Fruit fly (Drosophila melanogaster) whole organism, embryonic: ENCODE measurements around the gene ClC-c.

ENCODE experiments used
- Abd-B ChIP-seq: fragments of 200-800 bp; sonication (Bioruptor generic); optimal IDR thresholded peaks from 2 replicates; lab custom pipeline; 2018; ENCODE audit warnings: missing biosample characterization, mild to moderate bottlenecking, missing genetic modification characterization, moderate library complexity
- BEAF-32 ChIP-seq: fragments of 200-800 bp; sonication (Bioruptor generic); optimal IDR thresholded peaks from 3 replicates; lab custom pipeline; 2017; ENCODE audit warnings: missing biosample characterization, missing genetic modification characterization, mild to moderate bottlenecking, moderate library complexity, missing genetic modification reagents
- CG11695 ChIP-seq: fragments of 200-800 bp; sonication (Bioruptor generic); IDR thresholded peaks from 3 replicates; pipeline ENCODE4 v1.3.6; 2022; ENCODE audit warnings: missing biosample characterization, missing genetic modification characterization
- CG15011 ChIP-seq: fragments of 200-800 bp; sonication (Bioruptor generic); optimal IDR thresholded peaks from 3 replicates; lab custom pipeline; 2018; ENCODE audit warnings: missing biosample characterization, mild to moderate bottlenecking, missing genetic modification characterization
- CG16813 ChIP-seq: fragments of 200-800 bp; sonication (Bioruptor generic); IDR thresholded peaks from 3 replicates; pipeline ENCODE4 v1.3.6; 2022; ENCODE audit warnings: missing biosample characterization, missing genetic modification characterization; ENCODE audit not compliant: partially characterized antibody
- CG16863 ChIP-seq: fragments of 200-800 bp; sonication (Bioruptor generic); optimal IDR thresholded peaks from 3 replicates; lab custom pipeline; 2016; ENCODE audit warnings: missing biosample characterization, missing genetic modification characterization
- CG1832 ChIP-seq: fragments of 200-800 bp; sonication (Bioruptor generic); optimal IDR thresholded peaks from 2 replicates; lab custom pipeline; 2017; ENCODE audit warnings: missing biosample characterization, mild to moderate bottlenecking, missing genetic modification characterization, inconsistent platforms
- CG18599 ChIP-seq: fragments of 200-800 bp; sonication (Bioruptor generic); optimal IDR thresholded peaks from 3 replicates; lab custom pipeline; 2017; ENCODE audit warnings: missing biosample characterization, missing genetic modification characterization, mild to moderate bottlenecking, moderate library complexity, missing genetic modification reagents
- CG2116 ChIP-seq: fragments of 200-800 bp; sonication (Bioruptor generic); optimal IDR thresholded peaks from 3 replicates; lab custom pipeline; 2018; ENCODE audit warnings: missing biosample characterization, mild to moderate bottlenecking, missing genetic modification characterization
- CG30403 ChIP-seq: fragments of 200-800 bp; sonication (Bioruptor generic); optimal IDR thresholded peaks from 3 replicates; lab custom pipeline; 2016; ENCODE audit warnings: missing biosample characterization, missing genetic modification characterization
- CG33557 ChIP-seq: fragments of 200-800 bp; sonication (Bioruptor generic); optimal IDR thresholded peaks from 2 replicates; lab custom pipeline; 2019; ENCODE audit warnings: missing biosample characterization, mild to moderate bottlenecking, missing genetic modification characterization, moderate library complexity
- CG7271 ChIP-seq: fragments of 200-800 bp; sonication (Bioruptor generic); optimal IDR thresholded peaks from 2 replicates; lab custom pipeline; 2018; ENCODE audit warnings: missing biosample characterization, mild to moderate bottlenecking, missing genetic modification characterization, moderate library complexity
- CG7839 ChIP-seq: fragments of 200-800 bp; sonication (Bioruptor generic); optimal IDR thresholded peaks from 3 replicates; lab custom pipeline; 2018; ENCODE audit warnings: missing biosample characterization, mild to moderate bottlenecking, missing genetic modification characterization, moderate library complexity
- CG8290 ChIP-seq, 3 experiments: fragments of 200-800 bp; sonication (Bioruptor generic); optimal IDR thresholded peaks; 2 replicates each; lab custom pipeline; 2016 to 2019; ENCODE audit warnings: missing biosample characterization in 3 of 3, missing genetic modification characterization in 3 of 3, mild to moderate bottlenecking in 2 of 3, moderate library complexity in 1 of 3
- CG8944 ChIP-seq: fragments of 200-800 bp; sonication (Bioruptor generic); optimal IDR thresholded peaks from 3 replicates; lab custom pipeline; 2016; ENCODE audit warnings: missing biosample characterization, missing genetic modification characterization
- CG9215 ChIP-seq: fragments of 200-800 bp; sonication (Bioruptor generic); IDR thresholded peaks from 2 replicates; pipeline ENCODE4 v1.3.6; 2022; ENCODE audit warnings: missing biosample characterization, missing genetic modification characterization
- CG9797 ChIP-seq: fragments of 200-800 bp; sonication (Bioruptor generic); optimal IDR thresholded peaks from 3 replicates; lab custom pipeline; 2018; ENCODE audit warnings: missing biosample characterization, mild to moderate bottlenecking, missing genetic modification characterization
- Dad ChIP-seq: fragments of 200-800 bp; sonication (Bioruptor generic); optimal IDR thresholded peaks from 3 replicates; lab custom pipeline; 2016; ENCODE audit warnings: missing biosample characterization, missing genetic modification characterization
- Fer3 ChIP-seq: fragments of 200-800 bp; sonication (Bioruptor generic); optimal IDR thresholded peaks from 2 replicates; lab custom pipeline; 2018; ENCODE audit warnings: missing biosample characterization, mild to moderate bottlenecking, missing genetic modification characterization, moderate library complexity
- Gug ChIP-seq: fragments of 200-800 bp; sonication (Bioruptor generic); IDR thresholded peaks from 4 replicates; pipeline ENCODE4 v1.3.6; 2022; ENCODE audit warnings: missing biosample characterization, missing genetic modification characterization
- HLH3B ChIP-seq: fragments of 200-800 bp; sonication (Bioruptor generic); IDR thresholded peaks from 2 replicates; pipeline ENCODE4 v1.3.6; 2022; ENCODE audit warnings: missing biosample characterization, missing genetic modification characterization
- Lpt ChIP-seq: fragments of >200 bp; optimal IDR thresholded peaks from 2 replicates; lab custom pipeline; 2018; ENCODE audit warnings: missing biosample characterization, missing genetic modification characterization
- NK7.1 ChIP-seq: fragments of 200-800 bp; sonication (Bioruptor generic); optimal IDR thresholded peaks from 3 replicates; lab custom pipeline; 2016; ENCODE audit warnings: missing biosample characterization, missing genetic modification characterization
- Nf-YC ChIP-seq: fragments of 200-800 bp; optimal IDR thresholded peaks from 3 replicates; lab custom pipeline; 2019; ENCODE audit warnings: missing biosample characterization, mild to moderate bottlenecking, missing genetic modification characterization, moderate library complexity
- Opbp ChIP-seq: fragments of 200-800 bp; sonication (Bioruptor generic); IDR thresholded peaks from 3 replicates; pipeline ENCODE4 v1.3.6; 2022; ENCODE audit warnings: missing biosample characterization, missing genetic modification characterization; ENCODE audit not compliant: partially characterized antibody
- Rfx ChIP-seq: fragments of 200-800 bp; sonication (Bioruptor generic); IDR thresholded peaks from 2 replicates; pipeline ENCODE4 v1.3.6; 2022; ENCODE audit warnings: missing biosample characterization, missing genetic modification characterization
- Sox100B ChIP-seq: fragments of 200-800 bp; sonication (Bioruptor generic); optimal IDR thresholded peaks from 3 replicates; lab custom pipeline; 2018; ENCODE audit warnings: missing biosample characterization, mild to moderate bottlenecking, missing genetic modification characterization
- Tbp ChIP-seq: fragments of >200 bp; optimal IDR thresholded peaks from 2 replicates; lab custom pipeline; 2018; ENCODE audit warnings: missing biosample characterization, missing genetic modification characterization
- ac ChIP-seq: fragments of 200-800 bp; sonication (Bioruptor generic); optimal IDR thresholded peaks from 3 replicates; lab custom pipeline; 2017; ENCODE audit warnings: missing biosample characterization, mild to moderate bottlenecking, missing genetic modification characterization
- corto ChIP-seq: fragments of 200-800 bp; sonication (Bioruptor generic); optimal IDR thresholded peaks from 2 replicates; lab custom pipeline; 2016; ENCODE audit warnings: missing biosample characterization, mild to moderate bottlenecking, missing genetic modification characterization, moderate library complexity
- dmrt11E ChIP-seq: fragments of 200-800 bp; sonication (Bioruptor generic); optimal IDR thresholded peaks from 3 replicates; lab custom pipeline; 2018; ENCODE audit warnings: missing biosample characterization, mild to moderate bottlenecking, missing genetic modification characterization, moderate library complexity
- dmrt99B ChIP-seq: fragments of 200-800 bp; sonication (Bioruptor generic); optimal IDR thresholded peaks from 2 replicates; lab custom pipeline; 2018; ENCODE audit warnings: missing biosample characterization, mild to moderate bottlenecking, missing genetic modification characterization, moderate library complexity
- dpn ChIP-seq, 2 experiments: fragments of 200-800 bp; sonication (Bioruptor generic); optimal IDR thresholded peaks; 3 replicates each; lab custom pipeline; 2016; ENCODE audit warnings: missing biosample characterization in 2 of 2, missing genetic modification characterization in 2 of 2
- exex ChIP-seq: fragments of 200-800 bp; sonication (Bioruptor generic); optimal IDR thresholded peaks from 4 replicates; lab custom pipeline; 2018; ENCODE audit warnings: missing biosample characterization, mild to moderate bottlenecking, missing genetic modification characterization, moderate library complexity
- fd96Cb ChIP-seq: fragments of 200-800 bp; sonication (Bioruptor generic); optimal IDR thresholded peaks from 2 replicates; lab custom pipeline; 2018; ENCODE audit warnings: missing biosample characterization, mild to moderate bottlenecking, missing genetic modification characterization, moderate library complexity
- gcm2 ChIP-seq: fragments of 200-800 bp; sonication (Bioruptor generic); optimal IDR thresholded peaks from 2 replicates; lab custom pipeline; 2016; ENCODE audit warnings: missing biosample characterization, missing genetic modification characterization
- lov ChIP-seq, 2 experiments: fragments of 200-800 bp in 1 of 2; fragments of >200 bp in 1 of 2; sonication (Bioruptor generic) in 1 of 2; IDR thresholded peaks in 1 of 2; optimal IDR thresholded peaks in 1 of 2; 2 replicates in 1 of 2; 3 replicates in 1 of 2; pipeline versions ENCODE4 v1.3.6 to Lab custom; 2017 to 2022; ENCODE audit warnings: missing biosample characterization in 1 of 2, missing genetic modification characterization in 1 of 2
- nerfin-2 ChIP-seq: fragments of 200-800 bp; sonication (Bioruptor generic); IDR thresholded peaks from 2 replicates; pipeline ENCODE4 v1.3.6; 2022; ENCODE audit warnings: missing biosample characterization, missing genetic modification characterization; ENCODE audit not compliant: partially characterized antibody
- odd ChIP-seq: fragments of 200-800 bp; sonication (Bioruptor generic); optimal IDR thresholded peaks from 2 replicates; lab custom pipeline; 2017; ENCODE audit warnings: missing biosample characterization, mild to moderate bottlenecking, missing genetic modification characterization
- phol ChIP-seq: fragments of 200-800 bp; sonication (Bioruptor generic); optimal IDR thresholded peaks from 3 replicates; lab custom pipeline; 2018; ENCODE audit warnings: missing biosample characterization, mild to moderate bottlenecking, missing genetic modification characterization, moderate library complexity
- scrt ChIP-seq: fragments of 200-800 bp; sonication (Bioruptor generic); optimal IDR thresholded peaks from 2 replicates; lab custom pipeline; 2018; ENCODE audit warnings: missing biosample characterization, mild to moderate bottlenecking, missing genetic modification characterization, moderate library complexity
- sd ChIP-seq: fragments of 200-800 bp; sonication (Bioruptor generic); optimal IDR thresholded peaks from 3 replicates; lab custom pipeline; 2018; ENCODE audit warnings: missing biosample characterization, mild to moderate bottlenecking, missing genetic modification characterization, moderate library complexity
- slbo ChIP-seq: fragments of 200-800 bp; sonication (Bioruptor generic); IDR thresholded peaks from 2 replicates; pipeline ENCODE4 v1.3.6; 2022; ENCODE audit warnings: missing biosample characterization, missing genetic modification characterization
- ssp ChIP-seq: fragments of 200-800 bp; sonication (Bioruptor generic); IDR thresholded peaks from 2 replicates; pipeline ENCODE4 v1.3.6; 2022; ENCODE audit warnings: missing biosample characterization, missing genetic modification characterization
- tin ChIP-seq: fragments of 200-800 bp; sonication (Bioruptor generic); optimal IDR thresholded peaks from 3 replicates; lab custom pipeline; 2016; ENCODE audit warnings: missing biosample characterization, missing genetic modification characterization
- tna ChIP-seq: fragments of 200-800 bp; sonication (Bioruptor generic); IDR thresholded peaks from 2 replicates; pipeline ENCODE4 v1.3.6; 2022; ENCODE audit warnings: missing biosample characterization, missing genetic modification characterization; ENCODE audit not compliant: partially characterized antibody
- ttk ChIP-seq: fragments of 200-800 bp; sonication (Bioruptor generic); IDR thresholded peaks from 2 replicates; pipeline ENCODE4 v2.1.2; 2022; ENCODE audit warnings: missing biosample characterization, missing genetic modification characterization
- twi ChIP-seq: fragments of 200-800 bp; optimal IDR thresholded peaks from 2 replicates; lab custom pipeline; 2019; ENCODE audit warnings: missing biosample characterization, mild to moderate bottlenecking, missing genetic modification characterization, moderate library complexity

Gene ClC-c

dm6 chr3L:16113003-16113606 lies 22.9 kb downstream of the ClC-c start, which contains the start of gene Taf4 (continued):
- TF ChIP-seq CG11695 (GFP tag; lab: Robert Waterston, UW), result peak; percentile 81; the same call in 2 of the 3 replicates
- no peak for TF ChIP-seq lov (optimal IDR thresholded peaks at IDR 0.05; lab: Kevin White, UChicago)
- no peak for TF ChIP-seq lov (GFP tag; IDR thresholded peaks at IDR 0.05; lab: Robert Waterston, UW)
- no peak for TF ChIP-seq Nf-YC (tag; lab: Kevin White, UChicago)
- no peak for TF ChIP-seq CG16863 (GFP tag; lab: Kevin White, UChicago)
- TF ChIP-seq dmrt99B, result no peak
- TF ChIP-seq CG16813 (GFP tag; lab: Robert Waterston, UW), result no peak
- no peak for TF ChIP-seq Abd-B (GFP tag; lab: Kevin White, UChicago)
- TF ChIP-seq gcm2 (GFP tag; lab: Kevin White, UChicago), result peak; percentile 51
- TF ChIP-seq phol (tag; lab: Kevin White, UChicago), result no peak
- TF ChIP-seq Dad (GFP tag; lab: Kevin White, UChicago), result no peak
- TF ChIP-seq Lpt, result no peak
- TF ChIP-seq corto (GFP tag; lab: Kevin White, UChicago), result no peak
- no peak for TF ChIP-seq Fer3 (tag; lab: Kevin White, UChicago)
- TF ChIP-seq sd (tag; lab: Kevin White, UChicago), result no peak
- TF ChIP-seq Opbp, result peak; percentile 54; the same call in 1 of the 3 replicates
- TF ChIP-seq CG33557 (GFP tag; lab: Kevin White, UChicago), result no peak
- no peak for TF ChIP-seq exex
- TF ChIP-seq NK7.1, result no peak
- TF ChIP-seq Tbp, result no peak
- TF ChIP-seq CG18599 (GFP tag; lab: Kevin White, UChicago), result no peak
- no peak for TF ChIP-seq CG2116
- TF ChIP-seq scrt (GFP tag; lab: Kevin White, UChicago), result no peak
- no peak for TF ChIP-seq Sox100B (GFP tag; lab: Kevin White, UChicago)
- TF ChIP-seq BEAF-32 (GFP tag; lab: Kevin White, UChicago), result no peak
- no peak for TF ChIP-seq CG15011
- peak; percentile 46 for TF ChIP-seq ac (GFP tag; lab: Kevin White, UChicago)
- TF ChIP-seq dmrt11E (tag; lab: Kevin White, UChicago), result no peak
- TF ChIP-seq nerfin-2 (GFP tag; lab: Robert Waterston, UW), result no peak
- peak; percentile 57; the same call in 1 of the 2 replicates for TF ChIP-seq ssp (GFP tag; lab: Robert Waterston, UW)
- TF ChIP-seq Rfx (GFP tag; lab: Robert Waterston, UW), result no peak
- no peak for TF ChIP-seq CG1832
- TF ChIP-seq tna (GFP tag; lab: Robert Waterston, UW), result no peak
- no peak for TF ChIP-seq CG7839
- no peak for TF ChIP-seq CG8944 (GFP tag; lab: Kevin White, UChicago)
- no peak for TF ChIP-seq slbo (GFP tag; lab: Robert Waterston, UW)
- no peak for TF ChIP-seq CG9215 (GFP tag; lab: Robert Waterston, UW)
- no peak for TF ChIP-seq tin (GFP tag; lab: Kevin White, UChicago)
- peak; percentile 43 for TF ChIP-seq CG9797
- TF ChIP-seq ttk (GFP tag; lab: Robert Waterston, UW), result no peak
- no peak for TF ChIP-seq dpn (GFP tag; optimal IDR thresholded peaks at IDR 0.05; lab: Kevin White, UChicago)
- TF ChIP-seq CG8290 (GFP tag; optimal IDR thresholded peaks at IDR 0.05; lab: Kevin White, UChicago), result no peak
- no peak for TF ChIP-seq CG8290 (tag; optimal IDR thresholded peaks at IDR 0.05; lab: Kevin White, UChicago)
- TF ChIP-seq CG30403 (GFP tag; lab: Kevin White, UChicago), result no peak
- TF ChIP-seq fd96Cb, result no peak
- TF ChIP-seq twi, result no peak
- TF ChIP-seq odd, result no peak
- no peak for TF ChIP-seq HLH3B (GFP tag; lab: Robert Waterston, UW)
- no peak for TF ChIP-seq CG7271 (tag; lab: Kevin White, UChicago)
- no peak for TF ChIP-seq Gug (GFP tag; lab: Robert Waterston, UW)
